Fruit fly (Drosophila melanogaster): ENCODE measurements around the gene AMPKalpha.

AMPKalpha gene

DNA sequence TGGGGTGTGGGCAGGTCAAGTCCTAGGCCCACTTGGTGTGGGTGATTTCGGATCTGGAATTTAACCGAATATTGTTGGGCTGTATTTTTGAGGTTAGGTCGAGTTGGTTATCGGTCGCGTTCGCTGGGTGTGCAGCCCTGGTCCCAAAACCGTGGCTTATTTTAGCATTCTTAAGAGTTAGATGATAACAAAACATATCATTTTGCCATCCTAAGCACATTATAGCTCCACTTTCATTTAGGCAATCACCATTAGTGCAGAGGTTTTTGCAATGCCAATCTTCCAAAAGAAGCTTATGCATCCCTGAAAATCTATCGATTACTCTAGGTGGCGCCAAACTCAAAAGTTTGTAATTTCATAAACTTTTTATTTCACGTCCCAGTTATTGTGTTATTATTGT is 26.1 kb upstream of the AMPKalpha start, which contains the start of gene MTPAP (continued):
- no peak for TF ChIP-seq CG11695 (GFP tag; IDR thresholded peaks at IDR 0.05)
- no peak for TF ChIP-seq Dfd (GFP tag; optimal IDR thresholded peaks at IDR 0.05)
- no peak for TF ChIP-seq wek (GFP tag; optimal IDR thresholded peaks at IDR 0.05)
- TF ChIP-seq CG8290 (GFP tag; optimal IDR thresholded peaks at IDR 0.05) = no peak
- TF ChIP-seq CG8290 (tag; optimal IDR thresholded peaks at IDR 0.05) = no peak
- TF ChIP-seq so (GFP tag; IDR thresholded peaks at IDR 0.05) = no peak
- TF ChIP-seq Lhr (GFP tag; optimal IDR thresholded peaks at IDR 0.05) = no peak
- no peak for TF ChIP-seq Trl (optimal IDR thresholded peaks at IDR 0.05)
- TF ChIP-seq Trl (GFP tag; optimal IDR thresholded peaks at IDR 0.05) = peak; percentile 17
- peak; percentile 81 for TF ChIP-seq CG2116 (GFP tag; optimal IDR thresholded peaks at IDR 0.05)
- no peak for TF ChIP-seq tap (tag; optimal IDR thresholded peaks at IDR 0.05)
- TF ChIP-seq danr (GFP tag; IDR thresholded peaks at IDR 0.05) = no peak
- no peak for TF ChIP-seq lmd (GFP tag; IDR thresholded peaks at IDR 0.05)
- TF ChIP-seq gfzf (GFP tag; optimal IDR thresholded peaks at IDR 0.05) = peak; percentile 12
- no peak for TF ChIP-seq repo (GFP tag; optimal IDR thresholded peaks at IDR 0.05)
- peak; percentile 30 for TF ChIP-seq CG17829 (tag; optimal IDR thresholded peaks at IDR 0.05)
- TF ChIP-seq MBD-R2 (GFP tag; IDR thresholded peaks at IDR 0.05) = peak; percentile 72
- TF ChIP-seq fd102C (GFP tag; optimal IDR thresholded peaks at IDR 0.05) = no peak
- no peak for TF ChIP-seq croc (GFP tag; conservative IDR thresholded peaks at IDR 0.05)
- TF ChIP-seq CG15514 (GFP tag; optimal IDR thresholded peaks at IDR 0.05) = peak; percentile 70
- no peak for TF ChIP-seq bcd (GFP tag; optimal IDR thresholded peaks at IDR 0.05)
- no peak for TF ChIP-seq eyg (GFP tag; optimal IDR thresholded peaks at IDR 0.05)
- TF ChIP-seq CG9609 (GFP tag; optimal IDR thresholded peaks at IDR 0.05) = no peak
- no peak for TF ChIP-seq nom (GFP tag; optimal IDR thresholded peaks at IDR 0.05)
- TF ChIP-seq H2.0 (GFP tag; IDR thresholded peaks at IDR 0.05) = no peak
- no peak for TF ChIP-seq CG16815 (GFP tag; optimal IDR thresholded peaks at IDR 0.05)
- TF ChIP-seq CG34422 (GFP tag; IDR thresholded peaks at IDR 0.05) = peak; percentile 66; the same call in 2 of the 3 replicates
- no peak for TF ChIP-seq Eip74EF (GFP tag; optimal IDR thresholded peaks at IDR 0.05)
- no peak for TF ChIP-seq lov (optimal IDR thresholded peaks at IDR 0.05)
- TF ChIP-seq lov (GFP tag; IDR thresholded peaks at IDR 0.05) = no peak
- TF ChIP-seq fu2 (GFP tag; optimal IDR thresholded peaks at IDR 0.05) = no peak
- no peak for TF ChIP-seq CG6683 (GFP tag; optimal IDR thresholded peaks at IDR 0.05)
- TF ChIP-seq CG18476 (GFP tag; optimal IDR thresholded peaks at IDR 0.05) = no peak
- TF ChIP-seq Rfx (GFP tag; IDR thresholded peaks at IDR 0.05) = no peak
- TF ChIP-seq psq (GFP tag; optimal IDR thresholded peaks at IDR 0.05) = no peak
- no peak for TF ChIP-seq CG17328 (GFP tag; IDR thresholded peaks at IDR 0.05)
- TF ChIP-seq al (GFP tag; IDR thresholded peaks at IDR 0.05) = no peak
- no peak for TF ChIP-seq vvl (GFP tag; IDR thresholded peaks at IDR 0.05)
- TF ChIP-seq Hmx (GFP tag; optimal IDR thresholded peaks at IDR 0.05) = no peak
- TF ChIP-seq bsh (GFP tag; optimal IDR thresholded peaks at IDR 0.05) = no peak
- TF ChIP-seq CG9876 (GFP tag; optimal IDR thresholded peaks at IDR 0.05) = no peak
- no peak for TF ChIP-seq fd3F (GFP tag; optimal IDR thresholded peaks at IDR 0.05)
- peak; percentile 15 for TF ChIP-seq CG30403 (GFP tag; optimal IDR thresholded peaks at IDR 0.05)
- no peak for TF ChIP-seq CG15696 (tag; optimal IDR thresholded peaks at IDR 0.05)
- no peak for TF ChIP-seq CG11696 (GFP tag; IDR thresholded peaks at IDR 0.05)
- TF ChIP-seq aop (GFP tag; IDR thresholded peaks at IDR 0.05) = no peak
- no peak for TF ChIP-seq sima (GFP tag; optimal IDR thresholded peaks at IDR 0.05)
- no peak for TF ChIP-seq caup (GFP tag; optimal IDR thresholded peaks at IDR 0.05; ENCODE audit: severe bottlenecking)
- TF ChIP-seq zen2 (GFP tag; IDR thresholded peaks at IDR 0.05; ENCODE audit: partially characterized antibody) = no peak
- TF ChIP-seq sens (GFP tag) = peak; percentile 81
- TF ChIP-seq kni (GFP tag; optimal IDR thresholded peaks at IDR 0.05) = no peak
- no peak for TF ChIP-seq jing (GFP tag; optimal IDR thresholded peaks at IDR 0.05)
- no peak for TF ChIP-seq az2 (GFP tag; optimal IDR thresholded peaks at IDR 0.05)

All from whole organism, embryonic.